Fruit fly (Drosophila melanogaster) whole organism, embryonic: ENCODE data around the gene CG13138.
A peak's percentile ranks its signal among the peaks of the same experiment; 100 is the strongest.

Experiments
- Ada2b ChIP-seq: fragments of 200-800 bp; sonication (Bioruptor generic); IDR thresholded peaks from 2 replicates; pipeline ENCODE4 v1.3.6; 2022; ENCODE audit warnings: missing biosample characterization, missing genetic modification characterization
- Awh ChIP-seq: fragments of 200-800 bp; sonication (Bioruptor generic); IDR thresholded peaks from 2 replicates; pipeline ENCODE4, ENCODE4 v1.3.6; 2022; ENCODE audit warnings: missing biosample characterization, missing genetic modification characterization
- CG10267 ChIP-seq: fragments of 200-800 bp; sonication (Bioruptor generic); optimal IDR thresholded peaks from 2 replicates; lab custom pipeline; 2018; ENCODE audit warnings: missing biosample characterization, mild to moderate bottlenecking, missing genetic modification characterization, moderate library complexity
- CG10979 ChIP-seq: fragments of 200-800 bp; sonication (Bioruptor generic); optimal IDR thresholded peaks from 2 replicates; lab custom pipeline; 2018; ENCODE audit warnings: missing biosample characterization, mild to moderate bottlenecking, missing genetic modification characterization, moderate library complexity
- CG12391 ChIP-seq: fragments of 200-800 bp; sonication (Bioruptor generic); optimal IDR thresholded peaks from 3 replicates; lab custom pipeline; 2018; ENCODE audit warnings: missing biosample characterization, mild to moderate bottlenecking, missing genetic modification characterization, moderate library complexity
- CG13424 ChIP-seq: fragments of 200-800 bp; sonication (Bioruptor generic); optimal IDR thresholded peaks from 2 replicates; lab custom pipeline; 2019; ENCODE audit warnings: missing biosample characterization, mild to moderate bottlenecking, missing genetic modification characterization, moderate library complexity
- CG1529 ChIP-seq: fragments of 200-800 bp; sonication (Bioruptor generic); optimal IDR thresholded peaks from 3 replicates; lab custom pipeline; 2018; ENCODE audit warnings: missing biosample characterization, missing genetic modification characterization
- CG15696 ChIP-seq: fragments of 200-800 bp; sonication (Bioruptor generic); optimal IDR thresholded peaks from 2 replicates; lab custom pipeline; 2019; ENCODE audit warnings: missing biosample characterization, mild to moderate bottlenecking, missing genetic modification characterization, moderate library complexity
- CG17361 ChIP-seq: fragments of 200-800 bp; sonication (Bioruptor generic); IDR thresholded peaks from 3 replicates; pipeline ENCODE4 v1.3.6; 2022; ENCODE audit warnings: missing biosample characterization, missing genetic modification characterization
- CG17829 ChIP-seq: fragments of 200-800 bp; optimal IDR thresholded peaks from 2 replicates; lab custom pipeline; 2019; ENCODE audit warnings: missing biosample characterization, mild to moderate bottlenecking, missing genetic modification characterization, moderate library complexity
- CG33557 ChIP-seq: fragments of 200-800 bp; sonication (Bioruptor generic); optimal IDR thresholded peaks from 2 replicates; lab custom pipeline; 2019; ENCODE audit warnings: missing biosample characterization, mild to moderate bottlenecking, missing genetic modification characterization, moderate library complexity
- CG4730 ChIP-seq: fragments of 200-800 bp; sonication (Bioruptor generic); IDR thresholded peaks from 2 replicates; pipeline ENCODE4 v1.3.6; 2022; ENCODE audit warnings: missing biosample characterization, missing genetic modification characterization
- CG6791 ChIP-seq: fragments of 200-800 bp; sonication (Bioruptor generic); IDR thresholded peaks from 3 replicates; pipeline ENCODE4 v1.3.6; 2022; ENCODE audit warnings: missing biosample characterization, missing genetic modification characterization; ENCODE audit not compliant: partially characterized antibody
- CG8388 ChIP-seq: fragments of 200-800 bp; sonication (Bioruptor generic); optimal IDR thresholded peaks from 2 replicates; lab custom pipeline; 2019; ENCODE audit warnings: missing biosample characterization, mild to moderate bottlenecking, missing genetic modification characterization, moderate library complexity
- CG8924 ChIP-seq: fragments of 200-800 bp; optimal IDR thresholded peaks from 3 replicates; lab custom pipeline; 2019; ENCODE audit warnings: missing biosample characterization, mild to moderate bottlenecking, missing genetic modification characterization, moderate library complexity
- D ChIP-seq, 2 experiments: fragments of 200-800 bp in 1 of 2; fragments of >200 bp in 1 of 2; sonication (Bioruptor generic) in 1 of 2; optimal IDR thresholded peaks; 2 replicates in 1 of 2; 3 replicates in 1 of 2; lab custom pipeline; 2017; ENCODE audit warnings: mild to moderate bottlenecking in 1 of 2, missing biosample characterization in 1 of 2, missing genetic modification characterization in 1 of 2, missing genetic modification reagents in 1 of 2
- D19A ChIP-seq: fragments of 200-800 bp; optimal IDR thresholded peaks from 3 replicates; lab custom pipeline; 2019; ENCODE audit warnings: missing biosample characterization, mild to moderate bottlenecking, missing genetic modification characterization, moderate library complexity
- Ets65A ChIP-seq: fragments of 200-800 bp; sonication (Bioruptor generic); peaks from one replicate; lab custom pipeline; 2016; ENCODE audit warnings: missing biosample characterization, missing genetic modification characterization
- Lhr ChIP-seq: fragments of 200-800 bp; sonication (Bioruptor generic); optimal IDR thresholded peaks from 3 replicates; lab custom pipeline; 2017; ENCODE audit warnings: mild to moderate bottlenecking, missing biosample characterization, missing genetic modification reagents, missing genetic modification characterization
- Med ChIP-seq: fragments of 200-800 bp; sonication (Bioruptor generic); peaks from one replicate; lab custom pipeline; 2016; ENCODE audit warnings: missing biosample characterization, missing genetic modification characterization, mild to moderate bottlenecking, inconsistent platforms, moderate library complexity
- Oli ChIP-seq: fragments of 200-800 bp; sonication (Bioruptor generic); optimal IDR thresholded peaks from 2 replicates; lab custom pipeline; 2018; ENCODE audit warnings: missing biosample characterization, mild to moderate bottlenecking, missing genetic modification characterization, moderate library complexity
- Sox100B ChIP-seq: fragments of 200-800 bp; sonication (Bioruptor generic); optimal IDR thresholded peaks from 3 replicates; lab custom pipeline; 2018; ENCODE audit warnings: missing biosample characterization, mild to moderate bottlenecking, missing genetic modification characterization
- Ssrp ChIP-seq: fragments of 200-800 bp; sonication (Bioruptor generic); optimal IDR thresholded peaks from 2 replicates; lab custom pipeline; 2018; ENCODE audit warnings: missing biosample characterization, mild to moderate bottlenecking, missing genetic modification characterization, moderate library complexity
- Trl ChIP-seq, 3 experiments: fragments of >200 bp in 2 of 3; fragments of 200-800 bp in 1 of 3; sonication (Bioruptor generic) in 1 of 3; optimal IDR thresholded peaks; 2 replicates in 1 of 3; 3 replicates in 2 of 3; lab custom pipeline; 2016 to 2017; ENCODE audit warnings: missing biosample characterization in 1 of 3, missing genetic modification characterization in 1 of 3
- Vsx1 ChIP-seq: fragments of 200-800 bp; sonication (Bioruptor generic); optimal IDR thresholded peaks from 2 replicates; lab custom pipeline; 2017; ENCODE audit warnings: missing biosample characterization, mild to moderate bottlenecking, missing genetic modification characterization, missing genetic modification reagents
- Xrp1 ChIP-seq: fragments of 200-800 bp; sonication (Bioruptor generic); IDR thresholded peaks from 2 replicates; pipeline ENCODE4 v1.3.6; 2022; ENCODE audit warnings: missing biosample characterization, missing genetic modification characterization
- bbx ChIP-seq: fragments of 200-800 bp; sonication (Bioruptor generic); IDR thresholded peaks from 2 replicates; pipeline ENCODE4 v1.3.6; 2022; ENCODE audit warnings: missing biosample characterization, missing genetic modification characterization; ENCODE audit not compliant: partially characterized antibody
- bsh ChIP-seq, 2 experiments: fragments of 200-800 bp; sonication (Bioruptor generic); optimal IDR thresholded peaks; 2 replicates each; lab custom pipeline; 2017 to 2018; ENCODE audit warnings: mild to moderate bottlenecking in 2 of 2, missing biosample characterization in 2 of 2, missing genetic modification characterization in 2 of 2, moderate library complexity in 1 of 2
- chif ChIP-seq, 2 experiments: fragments of 200-800 bp; sonication (Bioruptor generic); optimal IDR thresholded peaks; 3 replicates each; lab custom pipeline; 2016; ENCODE audit warnings: missing biosample characterization in 2 of 2, missing genetic modification characterization in 2 of 2
- chn ChIP-seq: fragments of 200-800 bp; sonication (Bioruptor generic); optimal IDR thresholded peaks from 2 replicates; lab custom pipeline; 2016; ENCODE audit warnings: missing biosample characterization, missing genetic modification characterization
- dmrt11E ChIP-seq: fragments of 200-800 bp; sonication (Bioruptor generic); optimal IDR thresholded peaks from 3 replicates; lab custom pipeline; 2018; ENCODE audit warnings: missing biosample characterization, mild to moderate bottlenecking, missing genetic modification characterization, moderate library complexity
- ewg ChIP-seq: fragments of 200-800 bp; sonication (Bioruptor generic); optimal IDR thresholded peaks from 3 replicates; lab custom pipeline; 2017; ENCODE audit warnings: mild to moderate bottlenecking, missing biosample characterization, missing genetic modification reagents, missing genetic modification characterization
- fd96Cb ChIP-seq: fragments of 200-800 bp; sonication (Bioruptor generic); optimal IDR thresholded peaks from 2 replicates; lab custom pipeline; 2018; ENCODE audit warnings: missing biosample characterization, mild to moderate bottlenecking, missing genetic modification characterization, moderate library complexity
- gcm ChIP-seq: fragments of 200-800 bp; sonication (Bioruptor generic); optimal IDR thresholded peaks from 2 replicates; lab custom pipeline; 2019; ENCODE audit warnings: missing biosample characterization, mild to moderate bottlenecking, missing genetic modification characterization, moderate library complexity
- gsb-n ChIP-seq: fragments of 200-800 bp; sonication (Bioruptor generic); optimal IDR thresholded peaks from 3 replicates; lab custom pipeline; 2018; ENCODE audit warnings: missing biosample characterization, mild to moderate bottlenecking, missing genetic modification characterization
- jigr1 ChIP-seq: fragments of 200-800 bp; sonication (Bioruptor generic); IDR thresholded peaks from 3 replicates; pipeline ENCODE4 v1.3.6; 2022; ENCODE audit warnings: missing biosample characterization, missing genetic modification characterization
- kni ChIP-seq: fragments of 200-800 bp; sonication (Bioruptor generic); optimal IDR thresholded peaks from 3 replicates; lab custom pipeline; 2017; ENCODE audit warnings: mild to moderate bottlenecking, missing biosample characterization, missing genetic modification reagents, missing genetic modification characterization
- lola ChIP-seq, 3 experiments: fragments of >200 bp in 2 of 3; fragments of 200-800 bp in 1 of 3; sonication (Bioruptor generic) in 1 of 3; optimal IDR thresholded peaks; 2 replicates each; lab custom pipeline; 2017 to 2019; ENCODE audit warnings: missing biosample characterization in 3 of 3, missing genetic modification characterization in 3 of 3, mild to moderate bottlenecking in 1 of 3, moderate library complexity in 1 of 3
- nerfin-1 ChIP-seq: fragments of 200-800 bp; sonication (Bioruptor generic); optimal IDR thresholded peaks from 3 replicates; lab custom pipeline; 2019; ENCODE audit warnings: missing biosample characterization, mild to moderate bottlenecking, missing genetic modification characterization, moderate library complexity
- phol ChIP-seq: fragments of 200-800 bp; sonication (Bioruptor generic); optimal IDR thresholded peaks from 3 replicates; lab custom pipeline; 2018; ENCODE audit warnings: missing biosample characterization, mild to moderate bottlenecking, missing genetic modification characterization, moderate library complexity
- pros ChIP-seq: fragments of 200-800 bp; sonication (Bioruptor generic); optimal IDR thresholded peaks from 3 replicates; lab custom pipeline; 2019; ENCODE audit warnings: missing biosample characterization, mild to moderate bottlenecking, missing genetic modification characterization, moderate library complexity
- pum ChIP-seq: fragments of 200-800 bp; sonication (Bioruptor generic); optimal IDR thresholded peaks from 2 replicates; lab custom pipeline; 2016; ENCODE audit warnings: missing biosample characterization, missing genetic modification characterization
- row ChIP-seq: fragments of 200-800 bp; sonication (Bioruptor generic); IDR thresholded peaks from 3 replicates; pipeline ENCODE4 v1.3.6; 2022; ENCODE audit warnings: missing biosample characterization, missing genetic modification characterization
- sens ChIP-seq: fragments of 200-800 bp; sonication (Bioruptor generic); peaks from one replicate; lab custom pipeline; 2016; ENCODE audit warnings: missing biosample characterization, missing genetic modification characterization
- sqz ChIP-seq: fragments of 200-800 bp; sonication (Bioruptor generic); optimal IDR thresholded peaks from 3 replicates; lab custom pipeline; 2018; ENCODE audit warnings: missing biosample characterization, mild to moderate bottlenecking, missing genetic modification characterization
- tgo ChIP-seq: fragments of 200-800 bp; sonication (Bioruptor generic); IDR thresholded peaks from 3 replicates; pipeline ENCODE4 v1.3.6; 2022; ENCODE audit warnings: missing biosample characterization, missing genetic modification characterization

CG13138 gene

dm6 chr2L:10301918-10302317 is at the start of gene CG13138:
Gene CG13138 (minus strand): TSS chr2L:10302018.
- TF ChIP-seq D19A (tag; lab: Kevin White, UChicago): peak; percentile 8
- no peak for TF ChIP-seq Ada2b
- TF ChIP-seq Trl (optimal IDR thresholded peaks at IDR 0.05; lab: Kevin White, UChicago): no peak
- TF ChIP-seq Trl (GFP tag; optimal IDR thresholded peaks at IDR 0.05; lab: Kevin White, UChicago): no peak

- TF ChIP-seq Vsx1 (GFP tag; lab: Kevin White, UChicago) (no peak), Sox100B (GFP tag; lab: Kevin White, UChicago) (peak; percentile 6), gcm (GFP tag; lab: Kevin White, UChicago) (peak; percentile 32), row (GFP tag; lab: Robert Waterston, UW) (peak; percentile 55), bsh (GFP tag; optimal IDR thresholded peaks at IDR 0.05; lab: Kevin White, UChicago) (peak in 1 of 2 experiments; percentile 51), chif (GFP tag; optimal IDR thresholded peaks at IDR 0.05; lab: Kevin White, UChicago) (peak in 1 of 2 experiments; percentile 2), pum (GFP tag; lab: Kevin White, UChicago) (peak; percentile 14), gsb-n (tag; lab: Kevin White, UChicago) (peak; percentile 12), nerfin-1 (tag; lab: Kevin White, UChicago) (peak; percentile 20), kni (no peak), ewg (peak; percentile 13), CG12391 (tag; lab: Kevin White, UChicago) (peak; percentile 23), tgo (peak; percentile 36; the same call in 1 of the 3 replicates), sqz (GFP tag; lab: Kevin White, UChicago) (no peak), Ets65A (peak; percentile 15), D19A (tag; lab: Kevin White, UChicago) (peak; percentile 99), Oli (tag; lab: Kevin White, UChicago) (peak; percentile 25), dmrt11E (tag; lab: Kevin White, UChicago) (peak; percentile 65), Lhr (GFP tag; lab: Kevin White, UChicago) (peak; percentile 6), Ssrp (tag; lab: Kevin White, UChicago) (peak; percentile 61), Awh (GFP tag; lab: Robert Waterston, UW) (no peak), CG10979 (tag; lab: Kevin White, UChicago) (peak; percentile 58), sens (GFP tag; lab: Kevin White, UChicago) (peak; percentile 88), lola (GFP tag; optimal IDR thresholded peaks at IDR 0.05; lab: Kevin White, UChicago) (peak in 1 of 3 experiments; percentile 79), jigr1 (GFP tag; lab: Robert Waterston, UW) (no peak), CG8388 (GFP tag; lab: Kevin White, UChicago) (peak; percentile 29), CG13424 (tag; lab: Kevin White, UChicago) (peak; percentile 30), pros (GFP tag; lab: Kevin White, UChicago) (peak; percentile 33), CG33557 (GFP tag; lab: Kevin White, UChicago) (peak; percentile 28), CG15696 (peak; percentile 8), phol (tag; lab: Kevin White, UChicago) (peak; percentile 45), CG1529 (GFP tag; lab: Kevin White, UChicago) (peak; percentile 20), CG17829 (tag; lab: Kevin White, UChicago) (peak; percentile 36), Med (GFP tag; lab: Kevin White, UChicago) (peak; percentile 61), Xrp1 (GFP tag; lab: Robert Waterston, UW) (peak; percentile 39; the same call in 1 of the 2 replicates), fd96Cb (tag; lab: Kevin White, UChicago) (peak; percentile 7), bbx (GFP tag; lab: Robert Waterston, UW) (no peak), D (optimal IDR thresholded peaks at IDR 0.05; lab: Kevin White, UChicago) (no peak), D (GFP tag; optimal IDR thresholded peaks at IDR 0.05; lab: Kevin White, UChicago) (peak; percentile 20), CG6791 (GFP tag; lab: Robert Waterston, UW) (no peak), chn (GFP tag; lab: Kevin White, UChicago) (peak; percentile 3), CG8924 (tag; lab: Kevin White, UChicago) (peak; percentile 17), CG17361 (GFP tag; lab: Robert Waterston, UW) (peak; percentile 44; the same call in 1 of the 3 replicates), CG4730 (GFP tag; lab: Robert Waterston, UW) (0 out of 2 replicates have a peak, but pooled peaks have one; percentile 9), CG10267 (tag; lab: Kevin White, UChicago) (peak; percentile 25)
Observed at dm6 chr2L:10351130-10351529, 49.3 kb upstream of the CG13138 start.
